Fruit fly (Drosophila melanogaster) whole organism, embryonic: ENCODE results near the gene wrm2.
A peak's percentile ranks its signal among the peaks of the same experiment; 100 is the strongest.

ENCODE experiments used
- Ada2b ChIP-seq: fragments of 200-800 bp; sonication (Bioruptor generic); IDR thresholded peaks from 2 replicates; pipeline ENCODE4 v1.3.6; 2022; ENCODE audit warnings: missing biosample characterization, missing genetic modification characterization
- Atf6 ChIP-seq: fragments of 200-800 bp; sonication (Bioruptor generic); IDR thresholded peaks from 2 replicates; pipeline ENCODE4 v1.3.6; 2022; ENCODE audit warnings: missing biosample characterization, missing genetic modification characterization
- Blimp-1 ChIP-seq: fragments of 200-800 bp; sonication (Bioruptor generic); optimal IDR thresholded peaks from 3 replicates; lab custom pipeline; 2018; ENCODE audit warnings: missing biosample characterization, missing genetic modification characterization, mild to moderate bottlenecking, moderate library complexity, missing genetic modification reagents
- CG10462 ChIP-seq: fragments of 200-800 bp; sonication (Bioruptor generic); optimal IDR thresholded peaks from 2 replicates; lab custom pipeline; 2016; ENCODE audit warnings: missing biosample characterization, missing genetic modification characterization
- CG12299 ChIP-seq: fragments of 200-800 bp; sonication (Bioruptor generic); optimal IDR thresholded peaks from 2 replicates; lab custom pipeline; 2018; ENCODE audit warnings: missing biosample characterization, mild to moderate bottlenecking, missing genetic modification characterization
- CG15514 ChIP-seq: fragments of 200-800 bp; sonication (Bioruptor generic); optimal IDR thresholded peaks from 3 replicates; lab custom pipeline; 2017; ENCODE audit warnings: missing biosample characterization, missing genetic modification characterization, mild to moderate bottlenecking, moderate library complexity, missing genetic modification reagents
- CG1602 ChIP-seq: fragments of 200-800 bp; sonication (Bioruptor generic); optimal IDR thresholded peaks from 3 replicates; lab custom pipeline; 2016; ENCODE audit warnings: missing biosample characterization, missing genetic modification characterization
- CG16815 ChIP-seq: fragments of 200-800 bp; sonication (Bioruptor generic); optimal IDR thresholded peaks from 3 replicates; lab custom pipeline; 2017; ENCODE audit warnings: missing biosample characterization, mild to moderate bottlenecking, missing genetic modification characterization
- CG17359 ChIP-seq: fragments of 200-800 bp; sonication (Bioruptor generic); optimal IDR thresholded peaks from 3 replicates; lab custom pipeline; 2018; ENCODE audit warnings: missing biosample characterization, mild to moderate bottlenecking, missing genetic modification characterization, moderate library complexity
- CG18599 ChIP-seq: fragments of 200-800 bp; sonication (Bioruptor generic); optimal IDR thresholded peaks from 3 replicates; lab custom pipeline; 2017; ENCODE audit warnings: missing biosample characterization, missing genetic modification characterization, mild to moderate bottlenecking, moderate library complexity, missing genetic modification reagents
- CG31388 ChIP-seq: fragments of 200-800 bp; sonication (Bioruptor generic); optimal IDR thresholded peaks from 2 replicates; lab custom pipeline; 2016; ENCODE audit warnings: missing biosample characterization, missing genetic modification characterization
- CG3163 ChIP-seq: fragments of 200-800 bp; sonication (Bioruptor generic); optimal IDR thresholded peaks from 3 replicates; lab custom pipeline; 2016; ENCODE audit warnings: missing biosample characterization, missing genetic modification characterization
- CG3407 ChIP-seq: fragments of 200-800 bp; sonication (Bioruptor generic); optimal IDR thresholded peaks from 2 replicates; lab custom pipeline; 2018; ENCODE audit warnings: missing biosample characterization, mild to moderate bottlenecking, missing genetic modification characterization
- CG34422 ChIP-seq: fragments of 200-800 bp; sonication (Bioruptor generic); IDR thresholded peaks from 3 replicates; pipeline ENCODE4 v1.3.6; 2022; ENCODE audit warnings: missing biosample characterization, missing genetic modification characterization
- CG4360 ChIP-seq: fragments of 200-800 bp; sonication (Bioruptor generic); IDR thresholded peaks from 2 replicates; pipeline ENCODE4 v1.3.6; 2022; ENCODE audit warnings: missing biosample characterization, missing genetic modification characterization
- CG4854 ChIP-seq: fragments of 200-800 bp; sonication (Bioruptor generic); optimal IDR thresholded peaks from 2 replicates; lab custom pipeline; 2016; ENCODE audit warnings: missing biosample characterization, missing genetic modification characterization, inconsistent platforms
- Chrac-16 ChIP-seq: fragments of 200-800 bp; sonication (Bioruptor generic); optimal IDR thresholded peaks from 3 replicates; lab custom pipeline; 2016; ENCODE audit warnings: missing biosample characterization, missing genetic modification characterization
- CoRest ChIP-seq: fragments of 200-800 bp; sonication (Bioruptor generic); optimal IDR thresholded peaks from 3 replicates; lab custom pipeline; 2018; ENCODE audit warnings: missing biosample characterization, mild to moderate bottlenecking, missing genetic modification characterization, moderate library complexity
- Dad ChIP-seq: fragments of 200-800 bp; sonication (Bioruptor generic); optimal IDR thresholded peaks from 3 replicates; lab custom pipeline; 2016; ENCODE audit warnings: missing biosample characterization, missing genetic modification characterization
- Elba2 ChIP-seq: fragments of 200-800 bp; sonication (Bioruptor generic); optimal IDR thresholded peaks from 3 replicates; lab custom pipeline; 2016; ENCODE audit warnings: missing biosample characterization, missing genetic modification characterization
- Fer2 ChIP-seq: fragments of 200-800 bp; sonication (Bioruptor generic); optimal IDR thresholded peaks from 2 replicates; lab custom pipeline; 2018; ENCODE audit warnings: missing biosample characterization, mild to moderate bottlenecking, missing genetic modification characterization, moderate library complexity
- GATAe ChIP-seq: fragments of 200-800 bp; sonication (Bioruptor generic); conservative IDR thresholded peaks from 2 replicates; pipeline ENCODE4 v1.3.6; 2022; ENCODE audit warnings: missing biosample characterization, missing genetic modification characterization
- Gsc ChIP-seq: fragments of 200-800 bp; sonication (Bioruptor generic); IDR thresholded peaks from 2 replicates; pipeline ENCODE4 v1.3.6; 2022; ENCODE audit warnings: missing biosample characterization, missing genetic modification characterization
- Hmr ChIP-seq: fragments of 200-800 bp; sonication (Bioruptor generic); optimal IDR thresholded peaks from 3 replicates; lab custom pipeline; 2017; ENCODE audit warnings: mild to moderate bottlenecking, missing biosample characterization, missing genetic modification reagents, missing genetic modification characterization
- Hr39 ChIP-seq: fragments of >200 bp; optimal IDR thresholded peaks from 2 replicates; lab custom pipeline; 2017
- Oli ChIP-seq: fragments of 200-800 bp; sonication (Bioruptor generic); optimal IDR thresholded peaks from 2 replicates; lab custom pipeline; 2018; ENCODE audit warnings: missing biosample characterization, mild to moderate bottlenecking, missing genetic modification characterization, moderate library complexity
- Ptx1 ChIP-seq: fragments of 200-800 bp; sonication (Bioruptor generic); IDR thresholded peaks from 2 replicates; pipeline ENCODE4 v1.3.6; 2022; ENCODE audit warnings: missing biosample characterization, missing genetic modification characterization
- Stat92E ChIP-seq, 3 experiments: fragments of >200 bp in 2 of 3; fragments of 200-800 bp in 1 of 3; sonication (Bioruptor generic) in 1 of 3; optimal IDR thresholded peaks; 2 replicates each; lab custom pipeline; 2017 to 2019; ENCODE audit warnings: missing biosample characterization in 3 of 3, missing genetic modification characterization in 3 of 3, mild to moderate bottlenecking in 1 of 3, moderate library complexity in 1 of 3
- Vsx1 ChIP-seq: fragments of 200-800 bp; sonication (Bioruptor generic); optimal IDR thresholded peaks from 2 replicates; lab custom pipeline; 2017; ENCODE audit warnings: missing biosample characterization, mild to moderate bottlenecking, missing genetic modification characterization, missing genetic modification reagents
- YL-1 ChIP-seq: fragments of 200-800 bp; sonication (Bioruptor generic); optimal IDR thresholded peaks from 3 replicates; lab custom pipeline; 2017; ENCODE audit warnings: missing biosample characterization, mild to moderate bottlenecking, missing genetic modification characterization
- abd-A ChIP-seq: fragments of 200-800 bp; sonication (Bioruptor generic); optimal IDR thresholded peaks from 3 replicates; lab custom pipeline; 2019; ENCODE audit warnings: missing biosample characterization, mild to moderate bottlenecking, missing genetic modification characterization, moderate library complexity
- aop ChIP-seq: fragments of 200-800 bp; sonication (Bioruptor generic); IDR thresholded peaks from 2 replicates; pipeline ENCODE4 v1.3.6; 2022; ENCODE audit warnings: missing biosample characterization, missing genetic modification characterization
- ase ChIP-seq: fragments of 200-800 bp; sonication (Bioruptor generic); IDR thresholded peaks from 3 replicates; pipeline ENCODE4 v1.3.6; 2022; ENCODE audit warnings: missing biosample characterization, missing genetic modification characterization
- ato ChIP-seq: fragments of 200-800 bp; sonication (Bioruptor generic); IDR thresholded peaks from 2 replicates; pipeline ENCODE4 v1.3.6; 2022; ENCODE audit warnings: missing biosample characterization, missing genetic modification characterization; ENCODE audit not compliant: partially characterized antibody
- bcd ChIP-seq: fragments of 200-800 bp; sonication (Bioruptor generic); optimal IDR thresholded peaks from 2 replicates; lab custom pipeline; 2017; ENCODE audit warnings: missing biosample characterization, mild to moderate bottlenecking, missing genetic modification characterization
- bigmax ChIP-seq: fragments of 200-800 bp; sonication (Bioruptor generic); optimal IDR thresholded peaks from 2 replicates; lab custom pipeline; 2018; ENCODE audit warnings: missing biosample characterization, mild to moderate bottlenecking, missing genetic modification characterization
- da ChIP-seq: fragments of 200-800 bp; sonication (Bioruptor generic); optimal IDR thresholded peaks from 2 replicates; lab custom pipeline; 2016; ENCODE audit warnings: missing biosample characterization, missing genetic modification characterization
- dan ChIP-seq: fragments of 200-800 bp; sonication (Bioruptor generic); IDR thresholded peaks from 2 replicates; pipeline ENCODE4 v1.3.6; 2022; ENCODE audit warnings: missing biosample characterization, missing genetic modification characterization
- danr ChIP-seq: fragments of 200-800 bp; sonication (Bioruptor generic); IDR thresholded peaks from 2 replicates; pipeline ENCODE4 v1.3.6; 2022; ENCODE audit warnings: missing biosample characterization, missing genetic modification characterization
- ems ChIP-seq: fragments of 200-800 bp; sonication (Bioruptor generic); optimal IDR thresholded peaks from 3 replicates; lab custom pipeline; 2016; ENCODE audit warnings: missing biosample characterization, missing genetic modification characterization
- fru ChIP-seq: fragments of >200 bp; optimal IDR thresholded peaks from 2 replicates; lab custom pipeline; 2017
- pan ChIP-seq, 4 experiments: fragments of >200 bp in 3 of 4; fragments of 200-800 bp in 1 of 4; sonication (Bioruptor generic) in 1 of 4; optimal IDR thresholded peaks in 3 of 4; IDR thresholded peaks in 1 of 4; 2 replicates each; pipeline versions ENCODE4 v1.3.6 to Lab custom; 2017 to 2022; ENCODE audit warnings: missing biosample characterization in 2 of 4, missing genetic modification characterization in 2 of 4, mixed read lengths in 1 of 4
- peb ChIP-seq: fragments of 200-800 bp; sonication (Bioruptor generic); IDR thresholded peaks from 2 replicates; pipeline ENCODE4 v1.3.6; 2022; ENCODE audit warnings: missing biosample characterization, missing genetic modification characterization
- ranshi ChIP-seq: fragments of 200-800 bp; sonication (Bioruptor generic); IDR thresholded peaks from 2 replicates; pipeline ENCODE4 v1.3.6; 2022; ENCODE audit warnings: missing biosample characterization, missing genetic modification characterization
- repo ChIP-seq: fragments of 200-800 bp; sonication (Bioruptor generic); optimal IDR thresholded peaks from 2 replicates; lab custom pipeline; 2016; ENCODE audit warnings: missing biosample characterization, missing genetic modification characterization
- ro ChIP-seq: fragments of 200-800 bp; sonication (Bioruptor generic); IDR thresholded peaks from 2 replicates; pipeline ENCODE4 v1.3.6; 2022; ENCODE audit warnings: missing biosample characterization, missing genetic modification characterization
- slp2 ChIP-seq: fragments of 200-800 bp; sonication (Bioruptor generic); optimal IDR thresholded peaks from 2 replicates; lab custom pipeline; 2016; ENCODE audit warnings: missing biosample characterization, missing genetic modification characterization
- ssp ChIP-seq: fragments of 200-800 bp; sonication (Bioruptor generic); IDR thresholded peaks from 2 replicates; pipeline ENCODE4 v1.3.6; 2022; ENCODE audit warnings: missing biosample characterization, missing genetic modification characterization
- tgo ChIP-seq: fragments of 200-800 bp; sonication (Bioruptor generic); IDR thresholded peaks from 3 replicates; pipeline ENCODE4 v1.3.6; 2022; ENCODE audit warnings: missing biosample characterization, missing genetic modification characterization
- trem ChIP-seq: fragments of 200-800 bp; optimal IDR thresholded peaks from 3 replicates; lab custom pipeline; 2019; ENCODE audit warnings: missing biosample characterization, mild to moderate bottlenecking, missing genetic modification characterization, moderate library complexity
- unc-4 ChIP-seq: fragments of 200-800 bp; sonication (Bioruptor generic); IDR thresholded peaks from 2 replicates; pipeline ENCODE4 v1.3.6; 2022; ENCODE audit warnings: missing biosample characterization, missing genetic modification characterization; ENCODE audit not compliant: partially characterized antibody

wrm2 gene

dm6 chr3L:7339216-7339742, 4.3 kb upstream of the wrm2 start, which contains the start of the genes lark and eco (continued):
- TF ChIP-seq bigmax (GFP tag; lab: Kevin White, UChicago), result no peak
- no peak for TF ChIP-seq peb (GFP tag; lab: Robert Waterston, UW)
- peak; percentile 8 for TF ChIP-seq CoRest (tag; lab: Kevin White, UChicago)
- TF ChIP-seq CG1602 (GFP tag; lab: Kevin White, UChicago), result no peak
- no peak for TF ChIP-seq Oli (tag; lab: Kevin White, UChicago)
- TF ChIP-seq Gsc (GFP tag; lab: Robert Waterston, UW), result no peak
- no peak for TF ChIP-seq Blimp-1
- no peak for TF ChIP-seq CG4854 (GFP tag; lab: Kevin White, UChicago)
- no peak for TF ChIP-seq ase (GFP tag; lab: Robert Waterston, UW)
- no peak for TF ChIP-seq CG4360 (GFP tag; lab: Robert Waterston, UW)
- TF ChIP-seq Chrac-16 (GFP tag; lab: Kevin White, UChicago), result no peak
- TF ChIP-seq bcd (GFP tag; lab: Kevin White, UChicago), result no peak
- TF ChIP-seq Vsx1 (GFP tag; lab: Kevin White, UChicago), result no peak
- no peak for TF ChIP-seq CG3163 (GFP tag; lab: Kevin White, UChicago)
- TF ChIP-seq CG15514 (GFP tag; lab: Kevin White, UChicago), result peak; percentile 6
- no peak for TF ChIP-seq ems
- TF ChIP-seq Ptx1 (GFP tag; lab: Robert Waterston, UW), result no peak
- peak; percentile 26 for TF ChIP-seq trem (tag; lab: Kevin White, UChicago)
- TF ChIP-seq Ada2b (GFP tag; lab: Robert Waterston, UW), result no peak
- no peak for TF ChIP-seq Elba2
- no peak for TF ChIP-seq CG31388 (GFP tag; lab: Kevin White, UChicago)
- no peak for TF ChIP-seq Fer2
- no peak for TF ChIP-seq repo (GFP tag; lab: Kevin White, UChicago)
- no peak for TF ChIP-seq GATAe (GFP tag; lab: Robert Waterston, UW)
- TF ChIP-seq Dad (GFP tag; lab: Kevin White, UChicago), result no peak
- no peak for TF ChIP-seq tgo
- TF ChIP-seq ro (GFP tag; lab: Robert Waterston, UW), result no peak
- no peak for TF ChIP-seq CG16815 (GFP tag; lab: Kevin White, UChicago)
- TF ChIP-seq fru (lab: Kevin White, UChicago), result no peak
- 0 out of 2 replicates have a peak, but pooled peaks have one; percentile 13 for TF ChIP-seq unc-4 (GFP tag; lab: Robert Waterston, UW)
- no peak for TF ChIP-seq CG3407 (GFP tag; lab: Kevin White, UChicago)
- TF ChIP-seq abd-A (tag; lab: Kevin White, UChicago), result no peak
- TF ChIP-seq YL-1 (GFP tag; lab: Kevin White, UChicago), result peak; percentile 96
- no peak for TF ChIP-seq CG10462
- no peak for TF ChIP-seq danr
- TF ChIP-seq pan (optimal IDR thresholded peaks at IDR 0.05; lab: Kevin White, UChicago), result no peak
- no peak for TF ChIP-seq pan (GFP tag; optimal IDR thresholded peaks at IDR 0.05 in 1 of 2, IDR thresholded peaks at IDR 0.05 in 1 of 2)
- TF ChIP-seq da (GFP tag; lab: Kevin White, UChicago), result no peak
- no peak for TF ChIP-seq CG17359
- TF ChIP-seq CG18599, result no peak
- 0 out of 2 replicates have a peak, but pooled peaks have one; percentile 9 for TF ChIP-seq Atf6
- peak; percentile 60 for TF ChIP-seq CG12299 (tag; lab: Kevin White, UChicago)
- TF ChIP-seq slp2 (GFP tag; lab: Kevin White, UChicago), result no peak
- TF ChIP-seq CG34422, result no peak; the same call in 2 of the 3 replicates
- no peak for TF ChIP-seq aop (GFP tag; lab: Robert Waterston, UW)
- peak in 1 of 3 experiments; percentile 4 for TF ChIP-seq Stat92E (GFP tag; optimal IDR thresholded peaks at IDR 0.05; lab: Kevin White, UChicago)
- TF ChIP-seq ranshi (GFP tag; lab: Robert Waterston, UW), result no peak
- TF ChIP-seq Hmr (GFP tag; lab: Kevin White, UChicago), result no peak
- TF ChIP-seq ssp (GFP tag; lab: Robert Waterston, UW), result no peak
- TF ChIP-seq Hr39, result no peak
- TF ChIP-seq ato (GFP tag; lab: Robert Waterston, UW), result no peak
- TF ChIP-seq dan, result no peak
